Worm (Caenorhabditis elegans) whole organism, young adult: ENCODE measurements around the gene Y38E10A.33.

Experiments used
- C06A6.2 ChIP-seq: fragments of 200-800 bp; sonication (Bioruptor generic); conservative IDR thresholded peaks from 2 replicates; pipeline ENCODE4 v1.3.6; 2022; ENCODE audit warnings: missing genetic modification characterization, missing compliant biosample characterization
- F10E7.11 ChIP-seq: sonication (generic microtip); optimal IDR thresholded peaks from 2 replicates; lab custom pipeline; 2017; ENCODE audit warnings: mild to moderate bottlenecking, missing genetic modification characterization, moderate library complexity, missing compliant biosample characterization
- F23B12.7 ChIP-seq: sonication (generic microtip); optimal IDR thresholded peaks from 2 replicates; lab custom pipeline; 2017; ENCODE audit warnings: missing genetic modification characterization, mild to moderate bottlenecking, missing compliant biosample characterization, antibody characterized with exemption, moderate library complexity; ENCODE audit not compliant: insufficient read depth
- F33H1.4 ChIP-seq: fragments of 200-800 bp; sonication (Bioruptor generic); IDR thresholded peaks from 2 replicates; pipeline ENCODE4 v1.3.6; 2022; ENCODE audit warnings: missing genetic modification reagents, missing genetic modification characterization, missing compliant biosample characterization
- F37B4.10 ChIP-seq: fragments of 200-800 bp; sonication (Bioruptor generic); IDR thresholded peaks from 2 replicates; pipeline ENCODE4 v1.3.6; 2022; ENCODE audit warnings: missing genetic modification characterization, missing compliant biosample characterization
- F49E8.2 ChIP-seq: sonication (generic microtip); optimal IDR thresholded peaks from 3 replicates; lab custom pipeline; 2017; ENCODE audit warnings: missing genetic modification characterization, mild to moderate bottlenecking, missing compliant biosample characterization, antibody characterized with exemption, moderate library complexity; ENCODE audit not compliant: insufficient read depth
- F57C9.4 ChIP-seq: sonication (generic microtip); optimal IDR thresholded peaks from 2 replicates; lab custom pipeline; 2017; ENCODE audit warnings: mild to moderate bottlenecking, missing genetic modification characterization, missing compliant biosample characterization
- K12H6.12 ChIP-seq: fragments of 200-800 bp; sonication (Bioruptor generic); optimal IDR thresholded peaks from 2 replicates; lab custom pipeline; 2018; ENCODE audit warnings: mild to moderate bottlenecking, missing genetic modification characterization, missing compliant biosample characterization
- Y53F4B.3 ChIP-seq: fragments of 200-800 bp; sonication (Bioruptor generic); IDR thresholded peaks from 2 replicates; pipeline ENCODE4 v1.3.6; 2022; ENCODE audit warnings: missing genetic modification reagents, missing genetic modification characterization, missing compliant biosample characterization
- akir-1 ChIP-seq: fragments of 200-800 bp; sonication (Bioruptor generic); optimal IDR thresholded peaks from 2 replicates; lab custom pipeline; 2018; ENCODE audit warnings: mild to moderate bottlenecking, missing genetic modification characterization, moderate library complexity, missing compliant biosample characterization
- ama-1 ChIP-seq, 3 experiments: fragments of 150-350 bp in 1 of 3; sonication (generic microtip) in 2 of 3; optimal IDR thresholded peaks; 2 replicates each; lab custom pipeline; 2014 to 2018; ENCODE audit warnings: missing biosample characterization in 2 of 3, missing genetic modification characterization in 2 of 3, missing genetic modification reagents in 2 of 3
- attf-3 ChIP-seq: fragments of 200-800 bp; sonication (Bioruptor generic); conservative IDR thresholded peaks from 2 replicates; pipeline ENCODE4 v1.3.6; 2022; ENCODE audit warnings: missing genetic modification reagents, missing genetic modification characterization, missing compliant biosample characterization
- attf-6 ChIP-seq: fragments of 200-800 bp; sonication (Bioruptor generic); IDR thresholded peaks from 2 replicates; pipeline ENCODE4 v1.3.6; 2022; ENCODE audit warnings: missing genetic modification reagents, missing genetic modification characterization, missing compliant biosample characterization
- cebp-1 ChIP-seq, 2 experiments: fragments of 200-800 bp in 1 of 2; sonication (Bioruptor generic) in 1 of 2; sonication (generic microtip) in 1 of 2; IDR thresholded peaks in 1 of 2; optimal IDR thresholded peaks in 1 of 2; 2 replicates each; pipeline versions ENCODE4 v1.3.6 to Lab custom; 2017 to 2022; ENCODE audit warnings: missing compliant biosample characterization in 2 of 2, missing genetic modification characterization in 2 of 2, mild to moderate bottlenecking in 1 of 2, missing genetic modification reagents in 1 of 2, moderate library complexity in 1 of 2
- ceh-58 ChIP-seq: fragments of 200-800 bp; sonication (Bioruptor generic); IDR thresholded peaks from 2 replicates; pipeline ENCODE4 v1.3.6; 2022; ENCODE audit warnings: missing genetic modification characterization, missing compliant biosample characterization
- ceh-91 ChIP-seq: fragments of 200-800 bp; sonication (Bioruptor generic); IDR thresholded peaks from 2 replicates; pipeline ENCODE4 v1.3.6; 2022; ENCODE audit warnings: missing genetic modification reagents, missing genetic modification characterization, missing compliant biosample characterization
- efl-1 ChIP-seq: fragments of 150-350 bp; optimal IDR thresholded peaks from 2 replicates; lab custom pipeline; 2014; ENCODE audit warnings: missing biosample characterization, missing genetic modification reagents, missing genetic modification characterization
- gei-17 ChIP-seq: fragments of 200-800 bp; sonication (Bioruptor generic); optimal IDR thresholded peaks from 2 replicates; lab custom pipeline; 2018; ENCODE audit warnings: mild to moderate bottlenecking, missing genetic modification characterization, missing compliant biosample characterization
- him-1 ChIP-seq: sonication (generic microtip); optimal IDR thresholded peaks from 2 replicates; lab custom pipeline; 2016; ENCODE audit warnings: missing genotype, missing genetic modification reagents, missing genetic modification characterization, missing compliant biosample characterization
- hlh-26 ChIP-seq: fragments of 200-800 bp; sonication (Bioruptor generic); conservative IDR thresholded peaks from 2 replicates; pipeline ENCODE4 v1.3.6; 2022; ENCODE audit warnings: missing genetic modification reagents, missing genetic modification characterization, missing compliant biosample characterization
- hmg-1.2 ChIP-seq: fragments of 200-800 bp; sonication (Bioruptor generic); IDR thresholded peaks from 2 replicates; pipeline ENCODE4 v1.3.6; 2022; ENCODE audit warnings: missing genetic modification reagents, missing genetic modification characterization, missing compliant biosample characterization
- hsf-1 ChIP-seq: fragments of 200-800 bp; sonication (Bioruptor generic); IDR thresholded peaks from 2 replicates; pipeline ENCODE4 v1.3.6; 2022; ENCODE audit warnings: missing genetic modification reagents, missing genetic modification characterization, missing compliant biosample characterization
- let-526 ChIP-seq: fragments of 200-800 bp; sonication (Bioruptor generic); IDR thresholded peaks from 2 replicates; pipeline ENCODE4 v1.3.6; 2022; ENCODE audit warnings: missing genetic modification reagents, missing genetic modification characterization, missing compliant biosample characterization
- lin-35 ChIP-seq, 3 experiments: fragments of 150-350 bp in 2 of 3; sonication (generic microtip) in 1 of 3; optimal IDR thresholded peaks; 2 replicates each; lab custom pipeline; 2014 to 2018; ENCODE audit warnings: missing biosample characterization in 3 of 3, missing genetic modification characterization in 3 of 3, missing genetic modification reagents in 3 of 3
- lin-40 ChIP-seq: sonication (generic microtip); optimal IDR thresholded peaks from 2 replicates; lab custom pipeline; 2016; ENCODE audit warnings: missing genetic modification characterization, mild to moderate bottlenecking, missing compliant biosample characterization, missing genotype, missing genetic modification reagents
- lin-54 ChIP-seq: fragments of 200-800 bp; sonication (Bioruptor generic); optimal IDR thresholded peaks from 2 replicates; lab custom pipeline; 2018; ENCODE audit warnings: mild to moderate bottlenecking, missing genetic modification characterization, missing compliant biosample characterization
- lsl-1 ChIP-seq: fragments of 200-800 bp; sonication (Bioruptor generic); optimal IDR thresholded peaks from 2 replicates; lab custom pipeline; 2018; ENCODE audit warnings: mild to moderate bottlenecking, missing genetic modification characterization, moderate library complexity, missing compliant biosample characterization
- madf-3 ChIP-seq: fragments of 200-800 bp; sonication (Bioruptor generic); IDR thresholded peaks from 2 replicates; pipeline ENCODE4 v1.3.6; 2022; ENCODE audit warnings: missing genetic modification reagents, missing genetic modification characterization, missing compliant biosample characterization
- madf-6 ChIP-seq: fragments of 200-800 bp; sonication (Bioruptor generic); IDR thresholded peaks from 2 replicates; pipeline ENCODE4 v1.3.6; 2022; ENCODE audit warnings: missing genetic modification reagents, missing genetic modification characterization, missing compliant biosample characterization
- mcd-1 ChIP-seq: fragments of 200-800 bp; sonication (Bioruptor generic); IDR thresholded peaks from 2 replicates; pipeline ENCODE4 v1.3.6; 2022; ENCODE audit warnings: missing genetic modification reagents, missing genetic modification characterization, missing compliant biosample characterization
- mxl-1 ChIP-seq: sonication (generic microtip); optimal IDR thresholded peaks from 2 replicates; lab custom pipeline; 2016; ENCODE audit warnings: missing genetic modification characterization, missing compliant biosample characterization
- nfya-1 ChIP-seq: sonication (generic microtip); optimal IDR thresholded peaks from 2 replicates; lab custom pipeline; 2017; ENCODE audit warnings: antibody characterized with exemption, missing compliant biosample characterization, missing genetic modification characterization, borderline replicate concordance; ENCODE audit not compliant: insufficient read depth
- nhr-179 ChIP-seq: sonication (generic microtip); optimal IDR thresholded peaks from 2 replicates; lab custom pipeline; 2016; ENCODE audit warnings: mild to moderate bottlenecking, missing genetic modification characterization, missing compliant biosample characterization
- nhr-90 ChIP-seq: sonication (generic microtip); optimal IDR thresholded peaks from 2 replicates; lab custom pipeline; 2016; ENCODE audit warnings: missing genotype, mild to moderate bottlenecking, missing genetic modification characterization, missing compliant biosample characterization
- rpc-1 ChIP-seq, 2 experiments: fragments of 150-350 bp in 1 of 2; sonication (generic microtip) in 1 of 2; optimal IDR thresholded peaks; 2 replicates each; lab custom pipeline; 2014 to 2018; ENCODE audit warnings: missing biosample characterization in 1 of 2, missing genetic modification characterization in 1 of 2, missing genetic modification reagents in 1 of 2, missing genotype in 1 of 2
- sdz-38 ChIP-seq: sonication (generic microtip); optimal IDR thresholded peaks from 2 replicates; lab custom pipeline; 2016; ENCODE audit warnings: missing genotype, missing genetic modification characterization, missing compliant biosample characterization
- snpc-3.4 ChIP-seq: sonication (generic microtip); optimal IDR thresholded peaks from 2 replicates; lab custom pipeline; 2017; ENCODE audit warnings: missing genetic modification characterization, mild to moderate bottlenecking, missing compliant biosample characterization, antibody characterized with exemption, moderate library complexity, missing genotype, missing genetic modification reagents
- tbp1 ChIP-seq: fragments of 200-800 bp; sonication (Bioruptor generic); optimal IDR thresholded peaks from 2 replicates; lab custom pipeline; 2018; ENCODE audit warnings: mild to moderate bottlenecking, missing genetic modification characterization, missing compliant biosample characterization
- zfh-2 ChIP-seq: fragments of 200-800 bp; sonication (Bioruptor generic); conservative IDR thresholded peaks from 2 replicates; pipeline ENCODE4 v1.3.6; 2022; ENCODE audit warnings: missing genetic modification reagents, missing genetic modification characterization, missing compliant biosample characterization
- zim-3 ChIP-seq: sonication (generic microtip); optimal IDR thresholded peaks from 2 replicates; lab custom pipeline; 2017; ENCODE audit warnings: mild to moderate bottlenecking, missing genetic modification characterization, moderate library complexity, missing compliant biosample characterization
- ztf-28 ChIP-seq: fragments of 200-800 bp; sonication (Bioruptor generic); IDR thresholded peaks from 2 replicates; pipeline ENCODE4 v1.3.6; 2022; ENCODE audit warnings: missing genetic modification reagents, missing genetic modification characterization, missing compliant biosample characterization

The Y38E10A.33 gene

DNA sequence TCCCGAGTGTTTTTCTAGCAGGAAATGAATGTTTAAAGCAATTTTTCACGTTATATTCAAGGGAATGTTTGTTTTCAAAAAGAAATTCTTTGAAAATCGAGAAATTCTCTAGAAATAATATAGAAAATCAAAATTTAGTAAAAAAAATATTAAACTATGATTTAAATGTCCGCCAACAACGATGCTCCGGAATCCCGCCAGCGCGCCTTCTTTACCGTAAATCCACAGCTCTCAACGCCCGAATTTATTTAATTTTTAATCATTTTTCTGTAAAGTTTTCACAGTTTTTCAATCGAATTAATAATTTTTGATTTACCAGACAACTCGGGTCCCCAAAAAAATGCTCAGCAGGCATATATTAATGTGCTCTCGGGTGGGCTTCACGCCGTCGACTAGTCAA is at the start of gene Y38E10A.33, which contains the start of gene cox-10:
Y38E10A.33 (minus strand) TSS at position 12 of the 400 bp plus-strand sequence.
cox-10 (plus strand) TSS at position 320 of the 400 bp plus-strand sequence.
- TF ChIP-seq akir-1 (GFP tag; lab: Kevin White, UChicago) (no peak), lin-40 (tag; lab: Kevin White, UChicago) (peak; percentile 27), F23B12.7 (tag; lab: Kevin White, UChicago) (peak; percentile 28), lin-35 (GFP tag; optimal IDR thresholded peaks at IDR 0.05; lab: Kevin White, UChicago) (peak in 1 of 3 experiments; percentile 74), cebp-1 (GFP tag; IDR thresholded peaks at IDR 0.05; lab: Robert Waterston, UW) (no peak), cebp-1 (tag; optimal IDR thresholded peaks at IDR 0.05; lab: Kevin White, UChicago) (peak; percentile 11), mcd-1 (GFP tag; lab: Robert Waterston, UW) (peak; percentile 67), F10E7.11 (tag; lab: Kevin White, UChicago) (no peak), mxl-1 (no peak), efl-1 (GFP tag; lab: Kevin White, UChicago) (peak; percentile 54), attf-3 (GFP tag; lab: Robert Waterston, UW) (peak; percentile 98), lin-54 (peak; percentile 72)

- TF ChIP-seq lin-54 (no peak), nfya-1 (tag; lab: Kevin White, UChicago) (no peak), akir-1 (GFP tag; lab: Kevin White, UChicago) (no peak), hlh-26 (GFP tag; lab: Robert Waterston, UW) (no peak), tbp1 (GFP tag; lab: Kevin White, UChicago) (peak; percentile 59), snpc-3.4 (no peak), nhr-179 (tag; lab: Kevin White, UChicago) (no peak), K12H6.12 (tag; lab: Kevin White, UChicago) (no peak), rpc-1 (optimal IDR thresholded peaks at IDR 0.05; lab: Kevin White, UChicago) (no peak), rpc-1 (tag; optimal IDR thresholded peaks at IDR 0.05; lab: Kevin White, UChicago) (peak; percentile 62), sdz-38 (tag; lab: Kevin White, UChicago) (no peak)
- TF ChIP-seq, all 124 proteins: peak for 2
These were observed 49.2 kb upstream of the Y38E10A.33 start for ce11 chrII:12728608-12729007.

DNA sequence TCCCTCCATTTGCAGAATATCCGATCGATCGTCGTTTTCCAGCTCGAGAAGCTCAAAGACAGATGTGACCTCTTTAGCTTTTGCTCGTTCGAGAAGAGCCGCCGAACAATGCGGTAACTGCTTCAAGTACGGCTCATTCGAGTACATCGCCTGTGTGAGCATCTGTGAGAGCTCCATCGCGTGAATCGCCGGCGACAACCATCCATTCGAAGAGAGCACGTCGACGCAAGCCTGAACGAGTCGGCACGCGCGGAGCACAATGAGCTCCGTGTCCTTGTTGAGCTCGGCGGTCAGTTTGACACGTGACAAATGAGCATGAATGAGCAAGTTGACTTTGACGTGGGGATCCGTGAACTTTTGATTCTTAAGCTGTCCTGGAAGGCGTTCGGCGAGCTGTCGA is 48.4 kb upstream of the Y38E10A.33 start:
- TF ChIP-seq gei-17 (GFP tag; lab: Kevin White, UChicago) (no peak), F23B12.7 (tag; lab: Kevin White, UChicago) (no peak), hsf-1 (GFP tag; lab: Robert Waterston, UW) (no peak), him-1 (no peak), madf-3 (GFP tag; lab: Robert Waterston, UW) (no peak), let-526 (GFP tag; lab: Robert Waterston, UW) (no peak), mcd-1 (GFP tag; lab: Robert Waterston, UW) (0 out of 2 replicates have a peak, but pooled peaks have one; percentile 18), lsl-1 (GFP tag; lab: Kevin White, UChicago) (no peak), F57C9.4 (no peak), attf-6 (GFP tag; lab: Robert Waterston, UW) (no peak), zfh-2 (GFP tag; lab: Robert Waterston, UW) (peak; percentile 82), C06A6.2 (GFP tag; lab: Robert Waterston, UW) (no peak)

DNA sequence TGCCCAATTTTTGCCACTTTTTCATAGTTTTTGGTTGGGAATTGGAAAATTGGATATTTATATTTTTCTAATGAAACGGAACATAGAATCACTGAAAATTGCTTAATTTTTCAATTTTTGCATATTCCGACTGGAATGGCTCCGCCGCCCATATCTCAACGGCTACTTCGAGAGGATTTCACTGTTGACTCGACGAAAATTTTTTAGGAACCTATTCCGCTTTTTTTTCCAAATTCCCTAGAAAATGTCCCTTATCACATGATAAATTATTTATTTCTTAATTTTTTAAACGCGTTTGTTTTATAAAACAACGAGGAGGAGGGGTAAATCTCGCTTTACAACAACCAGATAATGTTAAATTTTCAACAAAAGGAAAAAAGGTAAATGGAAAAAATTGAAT is 47.3 kb upstream of the Y38E10A.33 start:
- TF ChIP-seq ceh-91 (GFP tag; lab: Robert Waterston, UW) (no peak; the same call in 1 of the 2 replicates), ztf-28 (no peak), ama-1 (optimal IDR thresholded peaks at IDR 0.05; lab: Kevin White, UChicago) (no peak), ama-1 (GFP tag; optimal IDR thresholded peaks at IDR 0.05; lab: Kevin White, UChicago) (peak in 1 of 2 experiments; percentile 80), nhr-90 (tag; lab: Kevin White, UChicago) (no peak), ceh-58 (GFP tag; lab: Robert Waterston, UW) (no peak), lin-54 (peak; percentile 51), hmg-1.2 (GFP tag; lab: Robert Waterston, UW) (peak; percentile 37), Y53F4B.3 (no peak), F49E8.2 (tag; lab: Kevin White, UChicago) (peak; percentile 0), F37B4.10 (GFP tag; lab: Robert Waterston, UW) (no peak), F33H1.4 (GFP tag; lab: Robert Waterston, UW) (peak; percentile 29; the same call in 1 of the 2 replicates), tbp1 (GFP tag; lab: Kevin White, UChicago) (peak; percentile 23), zim-3 (tag; lab: Kevin White, UChicago) (no peak), madf-6 (GFP tag; lab: Robert Waterston, UW) (peak; percentile 80), madf-3 (GFP tag; lab: Robert Waterston, UW) (no peak), C06A6.2 (GFP tag; lab: Robert Waterston, UW) (no peak)
